Worm (Caenorhabditis elegans) whole organism, young adult: ENCODE measurements around the gene col-38.

Experiments used
- F10E7.11 ChIP-seq: sonication (generic microtip); optimal IDR thresholded peaks from 2 replicates; lab custom pipeline; 2017; ENCODE audit warnings: mild to moderate bottlenecking, missing genetic modification characterization, moderate library complexity, missing compliant biosample characterization
- T26A5.8 ChIP-seq: sonication (generic microtip); optimal IDR thresholded peaks from 2 replicates; lab custom pipeline; 2016; ENCODE audit warnings: missing genetic modification characterization, missing compliant biosample characterization
- Y53G8AR.9 ChIP-seq: fragments of 200-800 bp; sonication (Bioruptor generic); conservative IDR thresholded peaks from 2 replicates; pipeline ENCODE4 v1.3.6; 2022; ENCODE audit warnings: missing genetic modification reagents, missing genetic modification characterization, missing compliant biosample characterization
- ZK185.1 ChIP-seq: sonication (generic microtip); optimal IDR thresholded peaks from 2 replicates; lab custom pipeline; 2016; ENCODE audit warnings: mild to moderate bottlenecking, missing genetic modification characterization, missing compliant biosample characterization; ENCODE audit not compliant: poor library complexity, severe bottlenecking
- attf-5 ChIP-seq: fragments of 200-800 bp; sonication (Bioruptor generic); optimal IDR thresholded peaks from 2 replicates; lab custom pipeline; 2018; ENCODE audit warnings: mild to moderate bottlenecking, missing genetic modification characterization, missing compliant biosample characterization
- bed-1 ChIP-seq: fragments of 200-800 bp; sonication (Bioruptor generic); IDR thresholded peaks from 2 replicates; pipeline ENCODE4 v1.3.6; 2022; ENCODE audit warnings: missing genetic modification reagents, missing genetic modification characterization, missing compliant biosample characterization
- bed-2 ChIP-seq: fragments of 200-800 bp; sonication (Bioruptor generic); IDR thresholded peaks from 2 replicates; pipeline ENCODE4 v1.3.6; 2022; ENCODE audit warnings: missing genetic modification reagents, missing genetic modification characterization, missing compliant biosample characterization
- ceh-58 ChIP-seq: fragments of 200-800 bp; sonication (Bioruptor generic); IDR thresholded peaks from 2 replicates; pipeline ENCODE4 v1.3.6; 2022; ENCODE audit warnings: missing genetic modification characterization, missing compliant biosample characterization
- ceh-79 ChIP-seq: sonication (generic microtip); optimal IDR thresholded peaks from 2 replicates; lab custom pipeline; 2017; ENCODE audit warnings: mild to moderate bottlenecking, missing genetic modification characterization, missing compliant biosample characterization
- ceh-91 ChIP-seq: fragments of 200-800 bp; sonication (Bioruptor generic); IDR thresholded peaks from 2 replicates; pipeline ENCODE4 v1.3.6; 2022; ENCODE audit warnings: missing genetic modification reagents, missing genetic modification characterization, missing compliant biosample characterization
- dox-1 ChIP-seq: fragments of 200-800 bp; sonication (Bioruptor generic); IDR thresholded peaks from 2 replicates; pipeline ENCODE4 v1.3.6; 2022; ENCODE audit warnings: missing genetic modification reagents, missing genetic modification characterization, missing compliant biosample characterization
- dpff-1 ChIP-seq: sonication (generic microtip); optimal IDR thresholded peaks from 2 replicates; lab custom pipeline; 2017; ENCODE audit warnings: mild to moderate bottlenecking, missing genetic modification characterization, missing compliant biosample characterization
- egl-44 ChIP-seq: fragments of 200-800 bp; sonication (Bioruptor generic); IDR thresholded peaks from 2 replicates; pipeline ENCODE4 v1.3.6; 2022; ENCODE audit warnings: missing genetic modification reagents, missing genetic modification characterization, missing compliant biosample characterization
- ekl-4 ChIP-seq: fragments of 200-800 bp; sonication (Bioruptor generic); IDR thresholded peaks from 2 replicates; pipeline ENCODE4 v1.3.6; 2022; ENCODE audit warnings: missing genetic modification reagents, missing genetic modification characterization, missing compliant biosample characterization
- ets-4 ChIP-seq: fragments of 200-800 bp; sonication (Bioruptor generic); optimal IDR thresholded peaks from 2 replicates; lab custom pipeline; 2018; ENCODE audit warnings: mild to moderate bottlenecking, missing genetic modification characterization, missing compliant biosample characterization
- hmg-1.2 ChIP-seq: fragments of 200-800 bp; sonication (Bioruptor generic); IDR thresholded peaks from 2 replicates; pipeline ENCODE4 v1.3.6; 2022; ENCODE audit warnings: missing genetic modification reagents, missing genetic modification characterization, missing compliant biosample characterization
- lag-1 ChIP-seq: fragments of 200-800 bp; sonication (Bioruptor generic); IDR thresholded peaks from 2 replicates; pipeline ENCODE4 v1.3.6; 2022; ENCODE audit warnings: missing genetic modification reagents, missing genetic modification characterization, missing compliant biosample characterization
- lin-40 ChIP-seq: sonication (generic microtip); optimal IDR thresholded peaks from 2 replicates; lab custom pipeline; 2016; ENCODE audit warnings: missing genetic modification characterization, mild to moderate bottlenecking, missing compliant biosample characterization, missing genotype, missing genetic modification reagents
- lin-54 ChIP-seq: fragments of 200-800 bp; sonication (Bioruptor generic); optimal IDR thresholded peaks from 2 replicates; lab custom pipeline; 2018; ENCODE audit warnings: mild to moderate bottlenecking, missing genetic modification characterization, missing compliant biosample characterization
- lir-1 ChIP-seq: fragments of 200-800 bp; sonication (Bioruptor generic); conservative IDR thresholded peaks from 2 replicates; pipeline ENCODE4 v1.3.6; 2022; ENCODE audit warnings: missing genetic modification reagents, missing genetic modification characterization, missing compliant biosample characterization
- madf-3 ChIP-seq: fragments of 200-800 bp; sonication (Bioruptor generic); IDR thresholded peaks from 2 replicates; pipeline ENCODE4 v1.3.6; 2022; ENCODE audit warnings: missing genetic modification reagents, missing genetic modification characterization, missing compliant biosample characterization
- madf-8 ChIP-seq: fragments of 200-800 bp; sonication (Bioruptor generic); conservative IDR thresholded peaks from 2 replicates; pipeline ENCODE4 v1.3.6; 2022; ENCODE audit warnings: missing genetic modification reagents, missing genetic modification characterization, missing compliant biosample characterization
- mcd-1 ChIP-seq: fragments of 200-800 bp; sonication (Bioruptor generic); IDR thresholded peaks from 2 replicates; pipeline ENCODE4 v1.3.6; 2022; ENCODE audit warnings: missing genetic modification reagents, missing genetic modification characterization, missing compliant biosample characterization
- mes-4 ChIP-seq: sonication (generic microtip); optimal IDR thresholded peaks from 2 replicates; lab custom pipeline; 2016; ENCODE audit warnings: missing genotype, missing genetic modification characterization, missing compliant biosample characterization
- nhr-27 ChIP-seq: fragments of 200-800 bp; sonication (Bioruptor generic); optimal IDR thresholded peaks from 2 replicates; lab custom pipeline; 2018; ENCODE audit warnings: mild to moderate bottlenecking, missing genetic modification characterization, moderate library complexity, missing compliant biosample characterization
- rcor-1 ChIP-seq: fragments of 200-800 bp; sonication (Bioruptor generic); IDR thresholded peaks from 2 replicates; pipeline ENCODE4 v1.3.6; 2022; ENCODE audit warnings: missing genetic modification reagents, missing genetic modification characterization, missing compliant biosample characterization
- rec-8 ChIP-seq, 2 experiments: sonication (generic microtip); optimal IDR thresholded peaks; 2 replicates each; lab custom pipeline; 2016; ENCODE audit warnings: mild to moderate bottlenecking in 2 of 2, missing genetic modification characterization in 2 of 2, missing genetic modification reagents in 2 of 2, missing genotype in 2 of 2, missing biosample characterization in 1 of 2, missing compliant biosample characterization in 1 of 2, moderate library complexity in 1 of 2
- rpc-1 ChIP-seq, 2 experiments: fragments of 150-350 bp in 1 of 2; sonication (generic microtip) in 1 of 2; optimal IDR thresholded peaks; 2 replicates each; lab custom pipeline; 2014 to 2018; ENCODE audit warnings: missing biosample characterization in 1 of 2, missing genetic modification characterization in 1 of 2, missing genetic modification reagents in 1 of 2, missing genotype in 1 of 2
- sdz-38 ChIP-seq: sonication (generic microtip); optimal IDR thresholded peaks from 2 replicates; lab custom pipeline; 2016; ENCODE audit warnings: missing genotype, missing genetic modification characterization, missing compliant biosample characterization
- sea-2 ChIP-seq: fragments of 200-800 bp; sonication (Bioruptor generic); IDR thresholded peaks from 2 replicates; pipeline ENCODE4 v1.3.6; 2022; ENCODE audit warnings: missing genetic modification characterization, missing compliant biosample characterization
- snpc-1.1 ChIP-seq: sonication (generic microtip); optimal IDR thresholded peaks from 2 replicates; lab custom pipeline; 2017; ENCODE audit warnings: missing genetic modification characterization, mild to moderate bottlenecking, missing compliant biosample characterization, antibody characterized with exemption, moderate library complexity, missing genotype, missing genetic modification reagents; ENCODE audit not compliant: insufficient read depth
- snpc-1.3 ChIP-seq: sonication (generic microtip); optimal IDR thresholded peaks from 2 replicates; lab custom pipeline; 2017; ENCODE audit warnings: missing genetic modification characterization, mild to moderate bottlenecking, missing compliant biosample characterization, antibody characterized with exemption, moderate library complexity, missing genotype, missing genetic modification reagents; ENCODE audit not compliant: insufficient read depth
- somi-1 ChIP-seq: fragments of 200-800 bp; sonication (Bioruptor generic); optimal IDR thresholded peaks from 2 replicates; lab custom pipeline; 2018; ENCODE audit warnings: mild to moderate bottlenecking, missing genetic modification characterization, missing compliant biosample characterization
- tbp1 ChIP-seq: fragments of 200-800 bp; sonication (Bioruptor generic); optimal IDR thresholded peaks from 2 replicates; lab custom pipeline; 2018; ENCODE audit warnings: mild to moderate bottlenecking, missing genetic modification characterization, missing compliant biosample characterization
- tbx-9 ChIP-seq: sonication (generic microtip); optimal IDR thresholded peaks from 2 replicates; lab custom pipeline; 2016; ENCODE audit warnings: borderline replicate concordance, missing genetic modification characterization, inconsistent platforms, missing compliant biosample characterization
- tlf-1 ChIP-seq: fragments of 200-800 bp; sonication (Bioruptor generic); optimal IDR thresholded peaks from 2 replicates; lab custom pipeline; 2018; ENCODE audit warnings: mild to moderate bottlenecking, missing genetic modification characterization, missing compliant biosample characterization
- zim-3 ChIP-seq: sonication (generic microtip); optimal IDR thresholded peaks from 2 replicates; lab custom pipeline; 2017; ENCODE audit warnings: mild to moderate bottlenecking, missing genetic modification characterization, moderate library complexity, missing compliant biosample characterization
- ztf-22 ChIP-seq: fragments of 200-800 bp; sonication (Bioruptor generic); optimal IDR thresholded peaks from 2 replicates; lab custom pipeline; 2018; ENCODE audit warnings: mild to moderate bottlenecking, missing genetic modification characterization, moderate library complexity, missing compliant biosample characterization
- ztf-25 ChIP-seq: fragments of 200-800 bp; sonication (Bioruptor generic); IDR thresholded peaks from 2 replicates; pipeline ENCODE4 v1.3.6; 2022; ENCODE audit warnings: missing genetic modification reagents, missing genetic modification characterization, missing compliant biosample characterization
- ztf-28 ChIP-seq: fragments of 200-800 bp; sonication (Bioruptor generic); IDR thresholded peaks from 2 replicates; pipeline ENCODE4 v1.3.6; 2022; ENCODE audit warnings: missing genetic modification reagents, missing genetic modification characterization, missing compliant biosample characterization
- ztf-6 ChIP-seq: fragments of 200-800 bp; sonication (Bioruptor generic); IDR thresholded peaks from 2 replicates; pipeline ENCODE4 v1.3.6; 2022; ENCODE audit warnings: missing genetic modification reagents, missing genetic modification characterization, missing compliant biosample characterization

col-38 gene

ce11 chrII:8561227-8561626 lies 7.7 kb downstream of the col-38 start, which contains the start of gene iff-2 (continued):
- TF ChIP-seq F10E7.11 (tag; lab: Kevin White, UChicago) (peak; percentile 23), zim-3 (peak; percentile 64), ztf-22 (peak; percentile 95), ceh-58 (GFP tag; lab: Robert Waterston, UW) (no peak), egl-44 (GFP tag; lab: Robert Waterston, UW) (peak; percentile 94), lin-54 (GFP tag; lab: Kevin White, UChicago) (peak; percentile 98), T26A5.8 (tag; lab: Kevin White, UChicago) (no peak), dpff-1 (tag; lab: Kevin White, UChicago) (no peak), dox-1 (GFP tag; lab: Robert Waterston, UW) (no peak; the same call in none of the 2 replicates), hmg-1.2 (GFP tag; lab: Robert Waterston, UW) (peak; percentile 95), nhr-27 (peak; percentile 62), rpc-1 (optimal IDR thresholded peaks at IDR 0.05; lab: Kevin White, UChicago) (peak; percentile 6), rpc-1 (tag; optimal IDR thresholded peaks at IDR 0.05; lab: Kevin White, UChicago) (no peak), sdz-38 (tag; lab: Kevin White, UChicago) (no peak), madf-3 (GFP tag; lab: Robert Waterston, UW) (peak; percentile 97; the same call in 1 of the 2 replicates), bed-2 (GFP tag; lab: Robert Waterston, UW) (peak; percentile 84; the same call in 1 of the 2 replicates), madf-8 (GFP tag; lab: Robert Waterston, UW) (no peak), somi-1 (GFP tag; lab: Kevin White, UChicago) (peak; percentile 93), sea-2 (no peak), ekl-4 (GFP tag; lab: Robert Waterston, UW) (peak; percentile 97), ZK185.1 (peak; percentile 95), lin-40 (tag; lab: Kevin White, UChicago) (peak; percentile 98), lir-1 (GFP tag; lab: Robert Waterston, UW) (peak; percentile 97), ztf-28 (GFP tag; lab: Robert Waterston, UW) (peak; percentile 72; the same call in 1 of the 2 replicates), ztf-25 (GFP tag; lab: Robert Waterston, UW) (0 out of 2 replicates have a peak, but pooled peaks have one; percentile 9), rcor-1 (peak; percentile 92), rec-8 (tag; optimal IDR thresholded peaks at IDR 0.05; lab: Kevin White, UChicago) (no peak), snpc-1.1 (tag; lab: Kevin White, UChicago) (peak; percentile 14), bed-1 (GFP tag; lab: Robert Waterston, UW) (no peak), ceh-79 (tag; lab: Kevin White, UChicago) (no peak)

ce11 chrII:8559188-8559587 lies 9.7 kb downstream of the col-38 start:
- no peak for TF ChIP-seq mes-4 (tag; lab: Kevin White, UChicago)
- no peak for TF ChIP-seq snpc-1.1 (tag; lab: Kevin White, UChicago)
- no peak for TF ChIP-seq attf-5 (GFP tag; lab: Kevin White, UChicago)
- TF ChIP-seq tbp1 (GFP tag; lab: Kevin White, UChicago) = no peak
- no peak for TF ChIP-seq ztf-6 (GFP tag; lab: Robert Waterston, UW)
- TF ChIP-seq ceh-91 = no peak
- TF ChIP-seq lag-1 (GFP tag; lab: Robert Waterston, UW) = no peak
- no peak for TF ChIP-seq mcd-1 (GFP tag; lab: Robert Waterston, UW)
- TF ChIP-seq tlf-1 = no peak
- no peak for TF ChIP-seq ztf-28 (GFP tag; lab: Robert Waterston, UW)
- no peak for TF ChIP-seq snpc-1.3 (tag; lab: Kevin White, UChicago)
- TF ChIP-seq rpc-1 (optimal IDR thresholded peaks at IDR 0.05; lab: Kevin White, UChicago) = no peak
- TF ChIP-seq rpc-1 (tag; optimal IDR thresholded peaks at IDR 0.05; lab: Kevin White, UChicago) = no peak
- TF ChIP-seq Y53G8AR.9 = no peak
- TF ChIP-seq tbx-9 (tag; lab: Kevin White, UChicago) = no peak
- no peak for TF ChIP-seq ets-4 (GFP tag; lab: Kevin White, UChicago)
